Worm (Caenorhabditis elegans) whole organism, L3 larva: ENCODE results near the gene pgph-1.

Experiments
- R02D3.7 ChIP-seq: fragments of 150-350 bp; optimal IDR thresholded peaks from 2 replicates; lab custom pipeline; 2014; ENCODE audit warnings: missing biosample characterization, missing genetic modification characterization
- ZK546.5 ChIP-seq: sonication (generic microtip); optimal IDR thresholded peaks from 2 replicates; lab custom pipeline; 2017; ENCODE audit warnings: missing biosample characterization, missing genetic modification characterization
- aly-2 ChIP-seq: fragments of 150-350 bp; optimal IDR thresholded peaks from 2 replicates; lab custom pipeline; 2014; ENCODE audit warnings: missing biosample characterization, missing genetic modification characterization
- ama-1 ChIP-seq: fragments of 150-350 bp; optimal IDR thresholded peaks from 2 replicates; lab custom pipeline; 2018
- ceh-16 ChIP-seq: sonication (generic microtip); optimal IDR thresholded peaks from 2 replicates; lab custom pipeline; 2017; ENCODE audit warnings: missing biosample characterization, missing genetic modification characterization
- ceh-82 ChIP-seq: fragments of 150-350 bp; optimal IDR thresholded peaks from 2 replicates; lab custom pipeline; 2014; ENCODE audit warnings: missing biosample characterization, missing genetic modification characterization
- ceh-9 ChIP-seq: sonication (generic microtip); optimal IDR thresholded peaks from 2 replicates; lab custom pipeline; 2018; ENCODE audit warnings: missing biosample characterization, missing genetic modification characterization
- daf-12 ChIP-seq: fragments of 150-350 bp; optimal IDR thresholded peaks from 2 replicates; lab custom pipeline; 2014; ENCODE audit warnings: missing biosample characterization, missing genetic modification reagents, missing genetic modification characterization
- egl-27 ChIP-seq: sonication (generic microtip); optimal IDR thresholded peaks from 4 replicates; lab custom pipeline; 2017; ENCODE audit warnings: missing biosample characterization, missing genetic modification reagents, missing genetic modification characterization
- elt-1 ChIP-seq: fragments of 150-350 bp; optimal IDR thresholded peaks from 2 replicates; lab custom pipeline; 2014; ENCODE audit warnings: missing biosample characterization, missing genetic modification characterization
- elt-2 ChIP-seq: sonication (generic microtip); optimal IDR thresholded peaks from 2 replicates; lab custom pipeline; 2016; ENCODE audit warnings: missing genetic modification reagents, mild to moderate bottlenecking, missing genetic modification characterization, missing compliant biosample characterization
- eor-1 ChIP-seq, 2 experiments: fragments of 150-350 bp; optimal IDR thresholded peaks; 2 replicates each; lab custom pipeline; 2014 to 2018; ENCODE audit warnings: missing biosample characterization in 2 of 2, missing genetic modification characterization in 2 of 2
- fkh-10 ChIP-seq: sonication (generic microtip); optimal IDR thresholded peaks from 2 replicates; lab custom pipeline; 2017; ENCODE audit warnings: missing biosample characterization, missing genetic modification reagents, missing genetic modification characterization
- fkh-2 ChIP-seq: fragments of 150-350 bp; optimal IDR thresholded peaks from 2 replicates; lab custom pipeline; 2014; ENCODE audit warnings: missing biosample characterization, missing genetic modification reagents, missing genetic modification characterization
- fos-1 ChIP-seq: fragments of 150-350 bp; optimal IDR thresholded peaks from 2 replicates; lab custom pipeline; 2014; ENCODE audit warnings: missing biosample characterization, missing genetic modification characterization
- hmg-11 ChIP-seq: sonication (generic microtip); optimal IDR thresholded peaks from 2 replicates; lab custom pipeline; 2016; ENCODE audit warnings: missing genetic modification characterization, missing compliant biosample characterization
- jun-1 ChIP-seq: fragments of 150-350 bp; optimal IDR thresholded peaks from 2 replicates; lab custom pipeline; 2014; ENCODE audit warnings: missing biosample characterization, missing genetic modification reagents, missing genetic modification characterization
- lin-15B ChIP-seq: fragments of 150-350 bp; optimal IDR thresholded peaks from 2 replicates; lab custom pipeline; 2014; ENCODE audit warnings: missing biosample characterization, missing genetic modification characterization
- lsy-12 ChIP-seq: sonication (generic microtip); optimal IDR thresholded peaks from 2 replicates; lab custom pipeline; 2016; ENCODE audit warnings: mild to moderate bottlenecking, missing genetic modification characterization, missing compliant biosample characterization
- mml-1 ChIP-seq: fragments of 150-350 bp; sonication (generic microtip); optimal IDR thresholded peaks from 3 replicates; lab custom pipeline; 2014; ENCODE audit warnings: missing biosample characterization, missing genetic modification characterization
- nhr-11 ChIP-seq: fragments of 150-350 bp; optimal IDR thresholded peaks from 2 replicates; lab custom pipeline; 2014; ENCODE audit warnings: missing biosample characterization, missing genetic modification characterization
- nhr-12 ChIP-seq: fragments of 150-350 bp; optimal IDR thresholded peaks from 2 replicates; lab custom pipeline; 2014; ENCODE audit warnings: missing biosample characterization, missing genetic modification characterization
- nhr-23 ChIP-seq: fragments of 150-350 bp; optimal IDR thresholded peaks from 2 replicates; lab custom pipeline; 2014; ENCODE audit warnings: missing biosample characterization, missing genetic modification reagents, missing genetic modification characterization
- nhr-237 ChIP-seq: fragments of 150-350 bp; optimal IDR thresholded peaks from 2 replicates; lab custom pipeline; 2014; ENCODE audit warnings: missing biosample characterization, missing genetic modification characterization
- nhr-28 ChIP-seq: fragments of 150-350 bp; optimal IDR thresholded peaks from 2 replicates; lab custom pipeline; 2014; ENCODE audit warnings: missing biosample characterization, missing genetic modification characterization
- nhr-67 ChIP-seq: fragments of 150-350 bp; optimal IDR thresholded peaks from 2 replicates; lab custom pipeline; 2014; ENCODE audit warnings: missing biosample characterization, missing genetic modification characterization
- nhr-76 ChIP-seq: fragments of 150-350 bp; sonication (generic microtip); optimal IDR thresholded peaks from 5 replicates; lab custom pipeline; 2014; ENCODE audit warnings: missing biosample characterization, missing genetic modification characterization
- nhr-77 ChIP-seq: fragments of 150-350 bp; optimal IDR thresholded peaks from 2 replicates; lab custom pipeline; 2014; ENCODE audit warnings: missing biosample characterization, missing genetic modification characterization
- pha-4 ChIP-seq: fragments of 150-350 bp; optimal IDR thresholded peaks from 2 replicates; lab custom pipeline; 2014; ENCODE audit warnings: missing biosample characterization, missing genetic modification reagents, missing genetic modification characterization
- pqm-1 ChIP-seq: fragments of 150-350 bp; optimal IDR thresholded peaks from 2 replicates; lab custom pipeline; 2017; ENCODE audit warnings: missing biosample characterization, missing genetic modification characterization, inconsistent platforms
- skn-1 ChIP-seq: fragments of 150-350 bp; optimal IDR thresholded peaks from 2 replicates; lab custom pipeline; 2014; ENCODE audit warnings: missing biosample characterization, missing genetic modification characterization
- snpc-4 ChIP-seq: fragments of 150-350 bp; optimal IDR thresholded peaks from 2 replicates; lab custom pipeline; 2014; ENCODE audit warnings: missing biosample characterization, missing genetic modification characterization
- tbx-2 ChIP-seq: sonication (generic microtip); optimal IDR thresholded peaks from 2 replicates; lab custom pipeline; 2016; ENCODE audit warnings: mild to moderate bottlenecking, missing genetic modification characterization, missing compliant biosample characterization
- unc-39 ChIP-seq: sonication (generic microtip); optimal IDR thresholded peaks from 4 replicates; lab custom pipeline; 2017; ENCODE audit warnings: missing biosample characterization, missing genetic modification characterization
- unc-62 ChIP-seq: fragments of 150-350 bp; sonication (generic microtip); optimal IDR thresholded peaks from 4 replicates; lab custom pipeline; 2014; ENCODE audit warnings: missing biosample characterization, missing genetic modification reagents, missing genetic modification characterization
- zag-1 ChIP-seq: fragments of 150-350 bp; optimal IDR thresholded peaks from 2 replicates; lab custom pipeline; 2014; ENCODE audit warnings: missing biosample characterization, missing genetic modification characterization
- ztf-11 ChIP-seq: fragments of 150-350 bp; optimal IDR thresholded peaks from 2 replicates; lab custom pipeline; 2014; ENCODE audit warnings: missing biosample characterization, missing genetic modification characterization
- ztf-4 ChIP-seq: fragments of 150-350 bp; optimal IDR thresholded peaks from 2 replicates; lab custom pipeline; 2014; ENCODE audit warnings: missing biosample characterization, missing genetic modification characterization

pgph-1 gene

DNA sequence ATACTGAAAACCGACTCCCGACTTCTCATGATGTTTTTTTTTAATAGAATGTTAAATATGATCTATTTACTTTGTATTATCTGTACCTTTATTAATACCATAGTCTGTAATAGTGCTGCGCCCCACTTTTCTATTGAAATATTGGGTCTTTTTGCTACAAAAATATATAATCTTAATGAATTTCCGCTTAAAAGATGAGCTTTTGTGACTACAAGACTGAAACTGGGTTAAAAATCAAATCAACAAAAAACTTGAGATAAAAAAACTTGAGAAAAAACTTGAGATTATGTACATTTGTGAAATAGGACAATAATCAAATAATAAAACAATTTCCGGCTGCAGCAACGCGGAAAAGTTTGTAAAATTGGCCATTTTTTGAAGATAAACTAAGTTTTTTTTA is 22.5 kb downstream of the pgph-1 start, which contains the start of gene K09H11.15:
K09H11.15 (minus strand) TSS at position 101 of the 400 bp plus-strand sequence.
- TF ChIP-seq aly-2 (tag; lab: Kevin White, UChicago): no peak
- no peak for TF ChIP-seq snpc-4 (tag; lab: Kevin White, UChicago)
- no peak for TF ChIP-seq fos-1 (tag; lab: Kevin White, UChicago)
- TF ChIP-seq nhr-237 (tag; lab: Kevin White, UChicago): no peak
- no peak for TF ChIP-seq unc-62
- no peak for TF ChIP-seq nhr-12
- no peak for TF ChIP-seq daf-12

DNA sequence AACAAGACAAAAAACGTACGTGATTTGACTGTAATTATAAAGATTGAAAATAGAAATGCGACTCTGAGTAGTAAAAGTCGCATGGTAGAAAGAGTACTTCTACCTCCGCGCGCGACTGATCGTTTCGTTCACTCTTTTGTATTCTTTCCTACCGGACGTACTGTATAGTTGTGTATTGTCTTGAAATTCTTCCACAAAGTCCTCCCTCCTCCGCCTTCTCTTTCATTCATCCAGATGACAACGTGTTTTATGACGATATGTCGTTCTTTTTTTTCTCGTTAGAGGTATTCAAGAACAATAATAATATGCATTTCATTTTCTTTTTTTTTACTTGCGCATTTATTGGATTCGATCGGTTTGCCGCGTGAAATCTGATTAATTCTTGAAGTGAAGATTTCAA is 26.9 kb downstream of the pgph-1 start, which contains the start of gene K09H11.4:
K09H11.4 (minus strand) TSS at position 101 of the 400 bp plus-strand sequence.
- no peak for TF ChIP-seq fkh-2 (tag; lab: Kevin White, UChicago)
- TF ChIP-seq mml-1: no peak

ce11 chrV:5724395-5724794 is 28.9 kb downstream of the pgph-1 start:
- TF ChIP-seq R02D3.7 (tag; lab: Kevin White, UChicago) (no peak), nhr-23 (tag; lab: Kevin White, UChicago) (no peak), pqm-1 (tag; lab: Kevin White, UChicago) (no peak), skn-1 (no peak), ZK546.5 (tag; lab: Kevin White, UChicago) (no peak), elt-2 (no peak), mml-1 (no peak), aly-2 (tag; lab: Kevin White, UChicago) (no peak), jun-1 (tag; lab: Kevin White, UChicago) (no peak), ceh-16 (no peak), ztf-11 (tag; lab: Kevin White, UChicago) (no peak), nhr-11 (no peak), unc-39 (tag; lab: Kevin White, UChicago) (no peak), ceh-9 (no peak), ztf-4 (tag; lab: Kevin White, UChicago) (no peak), ama-1 (lab: Kevin White, UChicago) (no peak)

DNA sequence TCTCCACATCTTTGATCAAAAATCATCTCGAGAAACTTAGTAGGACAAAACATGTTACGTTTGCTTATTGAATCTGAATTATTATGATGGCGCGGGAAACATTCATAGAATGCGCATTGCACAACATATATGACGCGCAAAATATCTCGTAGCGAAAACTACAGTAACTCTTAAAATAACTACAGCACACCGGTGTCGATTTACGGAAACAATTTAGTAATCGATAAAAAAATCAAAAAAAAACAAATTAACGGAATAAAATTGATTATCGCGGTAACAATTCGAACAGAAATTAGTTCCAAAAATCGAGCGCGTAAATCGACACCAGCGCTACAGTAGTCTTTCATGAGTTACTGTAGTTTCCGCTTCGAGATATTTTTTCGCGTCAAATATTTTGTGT is 31.2 kb downstream of the pgph-1 start:
- no peak for TF ChIP-seq nhr-77 (tag; lab: Kevin White, UChicago)
- TF ChIP-seq tbx-2: no peak
- no peak for TF ChIP-seq aly-2 (tag; lab: Kevin White, UChicago)
- TF ChIP-seq ama-1 (lab: Kevin White, UChicago): no peak
- TF ChIP-seq eor-1 (tag; optimal IDR thresholded peaks at IDR 0.05; lab: Kevin White, UChicago): no peak
- TF ChIP-seq nhr-23 (tag; lab: Kevin White, UChicago): no peak
- TF ChIP-seq lsy-12 (tag; lab: Kevin White, UChicago): no peak
- no peak for TF ChIP-seq fkh-2 (tag; lab: Kevin White, UChicago)
- TF ChIP-seq ceh-82: no peak
- no peak for TF ChIP-seq ZK546.5 (tag; lab: Kevin White, UChicago)
- no peak for TF ChIP-seq nhr-76
- no peak for TF ChIP-seq mml-1
- no peak for TF ChIP-seq zag-1 (tag; lab: Kevin White, UChicago)
- TF ChIP-seq fkh-10: no peak
- no peak for TF ChIP-seq nhr-11
- no peak for TF ChIP-seq nhr-67 (tag; lab: Kevin White, UChicago)
- TF ChIP-seq elt-1: no peak
- no peak for TF ChIP-seq jun-1 (tag; lab: Kevin White, UChicago)

ce11 chrV:5717237-5717935 is 35.9 kb downstream of the pgph-1 start, which contains the start of gene rga-3:
Gene rga-3 (plus strand): TSS chrV:5717885.
- TF ChIP-seq hmg-11 (tag; lab: Kevin White, UChicago) (no peak), nhr-237 (tag; lab: Kevin White, UChicago) (no peak), ztf-4 (tag; lab: Kevin White, UChicago) (no peak), nhr-12 (no peak), mml-1 (no peak), egl-27 (tag; lab: Kevin White, UChicago) (no peak), pha-4 (tag; lab: Kevin White, UChicago) (no peak), fkh-10 (no peak), ama-1 (lab: Kevin White, UChicago) (no peak), ZK546.5 (tag; lab: Kevin White, UChicago) (no peak), pqm-1 (tag; lab: Kevin White, UChicago) (no peak), nhr-28 (tag; lab: Kevin White, UChicago) (no peak), lin-15B (tag; lab: Kevin White, UChicago) (no peak), zag-1 (tag; lab: Kevin White, UChicago) (no peak)
- TF ChIP-seq, all 47 proteins: peak for 0
